Worm (Caenorhabditis elegans) whole organism, late embryonic: Measurements from ENCODE around the gene slcf-1.

Source experiments
- Y22D7AL.16 ChIP-seq: sonication (generic microtip); optimal IDR thresholded peaks from 2 replicates; lab custom pipeline; 2016; ENCODE audit warnings: missing genetic modification characterization, missing compliant biosample characterization
- ceh-9 ChIP-seq: sonication (generic microtip); optimal IDR thresholded peaks from 2 replicates; lab custom pipeline; 2016; ENCODE audit warnings: mild to moderate bottlenecking, missing genetic modification characterization, inconsistent platforms, missing compliant biosample characterization
- dve-1 ChIP-seq: sonication (generic microtip); optimal IDR thresholded peaks from 2 replicates; lab custom pipeline; 2017; ENCODE audit warnings: antibody characterized with exemption, mild to moderate bottlenecking, missing genetic modification characterization, missing compliant biosample characterization
- fax-1 ChIP-seq: sonication (generic microtip); optimal IDR thresholded peaks from 2 replicates; lab custom pipeline; 2016; ENCODE audit warnings: missing genotype, missing genetic modification characterization, missing compliant biosample characterization
- nfya-1 ChIP-seq: sonication (generic microtip); optimal IDR thresholded peaks from 2 replicates; lab custom pipeline; 2017; ENCODE audit warnings: missing genetic modification characterization, mild to moderate bottlenecking, missing compliant biosample characterization, antibody characterized with exemption, moderate library complexity
- npax-4 ChIP-seq: sonication (generic microtip); optimal IDR thresholded peaks from 2 replicates; lab custom pipeline; 2016; ENCODE audit warnings: missing genetic modification characterization, missing compliant biosample characterization
- pag-3 ChIP-seq: sonication (generic microtip); optimal IDR thresholded peaks from 2 replicates; lab custom pipeline; 2016; ENCODE audit warnings: missing compliant biosample characterization, missing genetic modification characterization, borderline replicate concordance
- pqm-1 ChIP-seq: sonication (generic microtip); optimal IDR thresholded peaks from 2 replicates; lab custom pipeline; 2016; ENCODE audit warnings: missing genetic modification characterization, missing compliant biosample characterization
- ref-2 ChIP-seq: sonication (generic microtip); optimal IDR thresholded peaks from 2 replicates; lab custom pipeline; 2016; ENCODE audit warnings: missing genetic modification characterization, missing compliant biosample characterization
- rnt-1 ChIP-seq: sonication (generic microtip); optimal IDR thresholded peaks from 2 replicates; lab custom pipeline; 2016; ENCODE audit warnings: missing genetic modification characterization, missing compliant biosample characterization
- tbx-2 ChIP-seq: sonication (generic microtip); optimal IDR thresholded peaks from 2 replicates; lab custom pipeline; 2016; ENCODE audit warnings: missing genetic modification characterization, missing compliant biosample characterization
- ttx-3 ChIP-seq: sonication (generic microtip); optimal IDR thresholded peaks from 2 replicates; lab custom pipeline; 2016; ENCODE audit warnings: missing genetic modification reagents, missing genetic modification characterization, missing compliant biosample characterization
- unc-86 ChIP-seq: sonication (generic microtip); optimal IDR thresholded peaks from 2 replicates; lab custom pipeline; 2016; ENCODE audit warnings: missing genetic modification characterization, missing compliant biosample characterization

DNA sequence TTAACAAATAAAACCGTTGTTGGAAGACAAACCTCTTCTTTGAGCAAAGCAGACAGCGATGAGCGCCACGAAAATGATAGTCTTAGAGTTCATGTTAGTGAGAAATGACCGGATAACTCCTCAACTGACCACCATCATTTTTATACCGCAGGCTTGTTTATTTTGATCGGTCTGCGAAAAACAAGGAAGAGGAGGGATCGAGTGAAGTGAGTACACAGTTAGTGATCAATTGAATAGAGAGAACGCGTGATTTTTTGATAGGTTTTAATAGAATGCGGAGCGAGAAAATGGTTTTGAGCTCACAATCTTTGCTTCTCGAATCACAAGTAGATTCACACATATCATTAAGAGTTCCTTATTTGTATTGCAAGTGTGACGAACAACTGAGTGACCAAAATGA, 7.8 kb upstream of the slcf-1 start, which contains the start of gene F14F3.4:
- TF ChIP-seq dve-1 (tag; lab: Kevin White, UChicago) (no peak), ceh-9 (tag; lab: Kevin White, UChicago) (no peak), unc-86 (tag; lab: Kevin White, UChicago) (no peak), rnt-1 (no peak), ttx-3 (no peak), fax-1 (tag; lab: Kevin White, UChicago) (no peak), tbx-2 (tag; lab: Kevin White, UChicago) (no peak), Y22D7AL.16 (no peak), pag-3 (tag; lab: Kevin White, UChicago) (no peak), nfya-1 (tag; lab: Kevin White, UChicago) (no peak), npax-4 (tag; lab: Kevin White, UChicago) (no peak), ref-2 (tag; lab: Kevin White, UChicago) (no peak), pqm-1 (tag; lab: Kevin White, UChicago) (no peak)
